Worm (Caenorhabditis elegans) whole organism, L1 larva: ENCODE results near the gene lips-3.
A peak's percentile ranks its signal among the peaks of the same experiment; 100 is the strongest.

ENCODE experiments used
- C16A3.4 ChIP-seq: fragments of 150-350 bp; optimal IDR thresholded peaks from 2 replicates; lab custom pipeline; 2014; ENCODE audit warnings: missing biosample characterization, missing genetic modification characterization
- F16B12.6 ChIP-seq: fragments of 150-350 bp; optimal IDR thresholded peaks from 2 replicates; lab custom pipeline; 2014; ENCODE audit warnings: missing biosample characterization, missing genetic modification characterization
- aha-1 ChIP-seq: fragments of 150-350 bp; optimal IDR thresholded peaks from 2 replicates; lab custom pipeline; 2014; ENCODE audit warnings: missing biosample characterization, missing genetic modification characterization
- alr-1 ChIP-seq: fragments of 200-800 bp; sonication (Bioruptor generic); optimal IDR thresholded peaks from 2 replicates; lab custom pipeline; 2018; ENCODE audit warnings: borderline replicate concordance, mild to moderate bottlenecking, missing genetic modification characterization, missing compliant biosample characterization
- aly-2 ChIP-seq: fragments of 150-350 bp; optimal IDR thresholded peaks from 2 replicates; lab custom pipeline; 2014; ENCODE audit warnings: missing biosample characterization, missing genetic modification characterization
- ama-1 ChIP-seq: fragments of 150-350 bp; optimal IDR thresholded peaks from 2 replicates; lab custom pipeline; 2014
- blmp-1 ChIP-seq: fragments of 150-350 bp; optimal IDR thresholded peaks from 2 replicates; lab custom pipeline; 2014; ENCODE audit warnings: missing biosample characterization, missing genetic modification characterization
- ceh-63 ChIP-seq: fragments of 200-800 bp; sonication (Bioruptor generic); optimal IDR thresholded peaks from 2 replicates; lab custom pipeline; 2018; ENCODE audit warnings: mild to moderate bottlenecking, missing genetic modification characterization, missing compliant biosample characterization
- ceh-8 ChIP-seq: fragments of 200-800 bp; sonication (Bioruptor generic); optimal IDR thresholded peaks from 2 replicates; lab custom pipeline; 2018; ENCODE audit warnings: mild to moderate bottlenecking, missing genetic modification characterization, moderate library complexity, missing compliant biosample characterization
- ceh-88 ChIP-seq: fragments of 200-800 bp; sonication (Bioruptor generic); IDR thresholded peaks from 2 replicates; pipeline ENCODE4 v1.3.6; 2022; ENCODE audit warnings: missing genetic modification characterization, missing compliant biosample characterization
- ceh-90 ChIP-seq: sonication (generic microtip); optimal IDR thresholded peaks from 2 replicates; lab custom pipeline; 2016; ENCODE audit warnings: missing genetic modification characterization, missing compliant biosample characterization
- ces-1 ChIP-seq: fragments of 150-350 bp; optimal IDR thresholded peaks from 2 replicates; lab custom pipeline; 2014; ENCODE audit warnings: missing biosample characterization, missing genetic modification reagents, missing genetic modification characterization
- dsc-1 ChIP-seq: sonication (generic microtip); optimal IDR thresholded peaks from 2 replicates; lab custom pipeline; 2016; ENCODE audit warnings: mild to moderate bottlenecking, missing genetic modification characterization, missing compliant biosample characterization
- efl-1 ChIP-seq, 4 experiments: fragments of 150-350 bp; optimal IDR thresholded peaks in 3 of 4; peaks in 1 of 4; 1 replicate in 1 of 4; 2 replicates in 3 of 4; lab custom pipeline; 2014; ENCODE audit warnings: missing biosample characterization in 2 of 4, missing genetic modification characterization in 2 of 4, missing genetic modification reagents in 2 of 4
- efl-3 ChIP-seq: fragments of 200-800 bp; sonication (Bioruptor generic); optimal IDR thresholded peaks from 2 replicates; lab custom pipeline; 2018; ENCODE audit warnings: mild to moderate bottlenecking, missing genetic modification characterization, missing compliant biosample characterization
- elt-3 ChIP-seq, 6 experiments: fragments of 150-350 bp in 1 of 6; sonication (generic microtip); optimal IDR thresholded peaks; 2 replicates each; lab custom pipeline; 2017 to 2018; ENCODE audit warnings: missing biosample characterization in 6 of 6, missing genetic modification characterization in 6 of 6, inconsistent platforms in 1 of 6
- fkh-4 ChIP-seq: sonication (generic microtip); optimal IDR thresholded peaks from 2 replicates; lab custom pipeline; 2016; ENCODE audit warnings: missing compliant biosample characterization, missing genetic modification characterization, borderline replicate concordance
- fkh-8 ChIP-seq: sonication (generic microtip); optimal IDR thresholded peaks from 2 replicates; lab custom pipeline; 2016; ENCODE audit warnings: mild to moderate bottlenecking, missing genetic modification characterization, missing compliant biosample characterization
- fos-1 ChIP-seq: fragments of 150-350 bp; optimal IDR thresholded peaks from 2 replicates; lab custom pipeline; 2014; ENCODE audit warnings: missing biosample characterization, missing genetic modification characterization
- hlh-4 ChIP-seq: sonication (generic microtip); optimal IDR thresholded peaks from 2 replicates; lab custom pipeline; 2016; ENCODE audit warnings: mild to moderate bottlenecking, missing genetic modification characterization, missing compliant biosample characterization
- irx-1 ChIP-seq: sonication (generic microtip); optimal IDR thresholded peaks from 2 replicates; lab custom pipeline; 2016; ENCODE audit warnings: missing genetic modification characterization, missing compliant biosample characterization
- lin-13 ChIP-seq: fragments of 150-350 bp; optimal IDR thresholded peaks from 2 replicates; lab custom pipeline; 2014; ENCODE audit warnings: missing biosample characterization, missing genetic modification reagents, missing genetic modification characterization
- lin-14 ChIP-seq: fragments of 200-800 bp; sonication (Bioruptor generic); optimal IDR thresholded peaks from 2 replicates; lab custom pipeline; 2018; ENCODE audit warnings: mild to moderate bottlenecking, missing genetic modification characterization, moderate library complexity, missing compliant biosample characterization
- lin-35 ChIP-seq, 2 experiments: fragments of 150-350 bp; optimal IDR thresholded peaks; 2 replicates each; lab custom pipeline; 2014; ENCODE audit warnings: missing biosample characterization in 2 of 2, missing genetic modification characterization in 2 of 2, missing genetic modification reagents in 2 of 2
- lin-39 ChIP-seq: fragments of 150-350 bp; optimal IDR thresholded peaks from 2 replicates; lab custom pipeline; 2014; ENCODE audit warnings: missing biosample characterization, missing genetic modification reagents, missing genetic modification characterization
- lsy-2 ChIP-seq, 2 experiments: fragments of 150-350 bp; optimal IDR thresholded peaks; 2 replicates each; lab custom pipeline; 2014; ENCODE audit warnings: missing biosample characterization in 2 of 2, missing genetic modification characterization in 2 of 2
- mdl-1 ChIP-seq, 2 experiments: fragments of 150-350 bp; optimal IDR thresholded peaks; 2 replicates each; lab custom pipeline; 2014 to 2017; ENCODE audit warnings: missing biosample characterization in 2 of 2, missing genetic modification characterization in 2 of 2, inconsistent platforms in 1 of 2
- nhr-19 ChIP-seq: fragments of 200-800 bp; sonication (Bioruptor generic); conservative IDR thresholded peaks from 2 replicates; pipeline ENCODE4 v1.3.6; 2022; ENCODE audit warnings: missing genetic modification characterization, missing compliant biosample characterization
- nhr-28 ChIP-seq: fragments of 150-350 bp; optimal IDR thresholded peaks from 2 replicates; lab custom pipeline; 2014; ENCODE audit warnings: missing biosample characterization, missing genetic modification characterization
- nhr-47 ChIP-seq: sonication (generic microtip); optimal IDR thresholded peaks from 2 replicates; lab custom pipeline; 2016; ENCODE audit warnings: mild to moderate bottlenecking, missing genetic modification characterization, moderate library complexity, missing compliant biosample characterization
- nhr-84 ChIP-seq: sonication (generic microtip); optimal IDR thresholded peaks from 2 replicates; lab custom pipeline; 2017; ENCODE audit warnings: missing biosample characterization, missing genetic modification characterization
- pag-3 ChIP-seq: sonication (generic microtip); optimal IDR thresholded peaks from 2 replicates; lab custom pipeline; 2017; ENCODE audit warnings: missing genetic modification characterization, mild to moderate bottlenecking, missing compliant biosample characterization, antibody characterized with exemption, borderline replicate concordance; ENCODE audit not compliant: insufficient read depth
- rnt-1 ChIP-seq: sonication (generic microtip); optimal IDR thresholded peaks from 2 replicates; lab custom pipeline; 2016; ENCODE audit warnings: mild to moderate bottlenecking, missing genetic modification characterization, moderate library complexity, missing compliant biosample characterization
- snpc-4 ChIP-seq: fragments of 150-350 bp; optimal IDR thresholded peaks from 2 replicates; lab custom pipeline; 2014; ENCODE audit warnings: missing biosample characterization, missing genetic modification characterization
- snu-23 ChIP-seq: sonication (generic microtip); optimal IDR thresholded peaks from 2 replicates; lab custom pipeline; 2016; ENCODE audit warnings: missing genetic modification characterization, missing compliant biosample characterization
- sox-4 ChIP-seq: sonication (generic microtip); optimal IDR thresholded peaks from 2 replicates; lab custom pipeline; 2016; ENCODE audit warnings: missing genetic modification characterization, missing compliant biosample characterization
- sptf-1 ChIP-seq: fragments of 150-350 bp; optimal IDR thresholded peaks from 2 replicates; lab custom pipeline; 2014; ENCODE audit warnings: missing biosample characterization, missing genetic modification characterization
- sup-37 ChIP-seq: fragments of 200-800 bp; sonication (Bioruptor generic); optimal IDR thresholded peaks from 2 replicates; lab custom pipeline; 2018; ENCODE audit warnings: mild to moderate bottlenecking, missing genetic modification characterization, missing compliant biosample characterization
- tbx-2 ChIP-seq: sonication (generic microtip); optimal IDR thresholded peaks from 2 replicates; lab custom pipeline; 2016; ENCODE audit warnings: missing genetic modification characterization, missing compliant biosample characterization
- unc-62 ChIP-seq: fragments of 150-350 bp; optimal IDR thresholded peaks from 2 replicates; lab custom pipeline; 2014; ENCODE audit warnings: missing biosample characterization, missing genetic modification reagents, missing genetic modification characterization
- ztf-11 ChIP-seq, 2 experiments: sonication (generic microtip); optimal IDR thresholded peaks; 2 replicates each; lab custom pipeline; 2016 to 2017; ENCODE audit warnings: missing genetic modification characterization in 2 of 2, missing biosample characterization in 1 of 2, missing compliant biosample characterization in 1 of 2

The lips-3 gene

DNA sequence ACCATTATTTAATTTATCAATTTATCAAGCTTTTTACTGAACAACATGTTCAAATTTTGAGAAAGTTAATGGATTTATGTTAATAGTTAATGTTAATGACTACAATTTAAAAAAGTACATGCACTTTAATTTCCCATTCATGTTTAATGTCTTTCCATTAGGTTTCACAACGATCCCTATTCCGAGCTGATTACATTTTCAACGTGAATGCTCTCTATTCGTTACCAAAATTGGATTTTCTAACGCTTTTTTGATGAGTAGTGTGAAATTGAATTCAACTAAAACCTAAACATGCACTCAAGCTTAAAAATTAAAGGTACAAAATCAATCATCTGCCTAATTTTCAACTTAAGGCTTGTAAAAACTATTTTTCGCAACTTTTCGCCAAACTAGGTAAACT, 41.1 kb downstream of the lips-3 start:
- TF ChIP-seq lin-14 (peak; percentile 47), ceh-88 (GFP tag; lab: Robert Waterston, UW) (no peak), nhr-84 (tag; lab: Kevin White, UChicago) (no peak), tbx-2 (tag; lab: Kevin White, UChicago) (no peak), sox-4 (tag; lab: Kevin White, UChicago) (no peak), ces-1 (peak; percentile 40)

DNA sequence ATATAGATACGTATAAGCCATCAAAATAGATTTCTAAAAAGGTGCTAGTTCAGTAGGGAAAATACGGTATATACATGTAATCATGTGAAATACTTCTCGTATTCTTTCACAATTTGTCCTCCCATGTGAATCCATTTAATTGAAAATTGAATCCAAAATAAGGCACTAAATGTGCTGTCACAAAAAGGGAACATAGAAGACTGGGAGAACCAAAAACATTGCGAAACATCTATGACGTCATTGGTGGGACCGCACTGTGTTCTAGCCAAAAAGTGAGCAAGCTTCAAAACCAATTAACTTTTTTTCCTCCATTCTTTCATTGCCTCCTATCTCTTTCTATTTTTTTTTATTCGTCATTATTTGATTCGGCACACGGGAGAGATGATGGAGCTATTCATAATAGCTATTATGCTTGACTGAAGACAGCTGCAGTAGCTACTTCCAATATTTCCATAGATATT, 42.1 kb downstream of the lips-3 start, which contains the start of gene cdka-1:
cdka-1 (plus strand) TSS at position 411 of the 461 bp plus-strand sequence.
- TF ChIP-seq lin-14, result peak; percentile 65
- peak in 1 of 2 experiments; percentile 11 for TF ChIP-seq lsy-2 (tag; optimal IDR thresholded peaks at IDR 0.05; lab: Kevin White, UChicago)
- no peak for TF ChIP-seq snu-23

DNA sequence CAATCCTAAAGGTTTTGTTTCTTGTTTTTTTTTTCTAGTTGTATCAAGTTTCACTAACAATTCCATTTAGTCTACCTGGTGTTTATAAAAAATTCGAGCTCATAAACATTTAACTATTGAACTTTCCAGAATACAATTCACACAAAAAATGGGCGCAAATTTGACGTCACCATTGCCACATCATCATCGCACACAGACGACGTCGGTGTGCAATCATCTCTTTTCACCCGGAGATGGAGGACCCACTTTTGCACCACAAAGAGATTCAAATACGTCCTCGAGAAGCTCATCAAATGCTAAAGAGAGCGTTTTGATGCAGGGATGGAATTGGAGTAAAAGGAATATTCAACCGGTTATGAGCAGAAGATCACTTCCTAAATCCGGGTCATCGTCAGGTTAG, 43.1 kb downstream of the lips-3 start:
- TF ChIP-seq sox-4 (tag; lab: Kevin White, UChicago), result no peak
- no peak for TF ChIP-seq aly-2 (tag; lab: Kevin White, UChicago)
- TF ChIP-seq lin-35 (GFP tag; optimal IDR thresholded peaks at IDR 0.05; lab: Kevin White, UChicago), result no peak
- no peak for TF ChIP-seq unc-62 (GFP tag; lab: Kevin White, UChicago)
- TF ChIP-seq mdl-1 (tag; optimal IDR thresholded peaks at IDR 0.05; lab: Kevin White, UChicago), result no peak
- no peak for TF ChIP-seq snpc-4 (tag; lab: Kevin White, UChicago)
- TF ChIP-seq elt-3 (tag; optimal IDR thresholded peaks at IDR 0.05; lab: Kevin White, UChicago), result no peak
- no peak for TF ChIP-seq C16A3.4 (tag; lab: Kevin White, UChicago)
- no peak for TF ChIP-seq dsc-1
- no peak for TF ChIP-seq efl-1 (optimal IDR thresholded peaks at IDR 0.05; lab: Kevin White, UChicago)
- no peak for TF ChIP-seq efl-1 (GFP tag; optimal IDR thresholded peaks at IDR 0.05 in 1 of 2; lab: Kevin White, UChicago)
- no peak for TF ChIP-seq F16B12.6 (tag; lab: Kevin White, UChicago)
- TF ChIP-seq snu-23, result no peak
- TF ChIP-seq fkh-4 (tag; lab: Kevin White, UChicago), result no peak
- TF ChIP-seq lin-13 (GFP tag; lab: Kevin White, UChicago), result no peak
- no peak for TF ChIP-seq nhr-47 (tag; lab: Kevin White, UChicago)
- no peak for TF ChIP-seq lin-39

DNA sequence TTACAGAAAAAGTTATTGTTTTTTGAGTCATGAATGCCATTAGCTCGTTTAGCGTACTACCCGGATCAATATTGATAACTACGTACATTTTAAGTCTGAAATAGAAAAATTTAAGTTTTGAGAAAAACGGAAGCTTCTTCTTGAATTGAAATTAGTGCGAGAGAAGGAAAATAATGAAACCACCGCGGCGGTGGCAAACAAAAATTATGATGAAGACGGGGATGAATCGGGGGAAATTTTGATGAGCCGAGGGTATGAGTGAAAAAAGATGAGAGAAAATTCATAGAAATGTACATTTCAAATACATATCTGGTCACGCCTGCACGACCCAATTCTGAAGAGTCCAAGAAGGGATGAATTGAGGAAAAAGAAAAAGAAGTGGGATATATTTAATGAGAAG, 48.9 kb downstream of the lips-3 start, which contains the start of gene T23F11.4:
T23F11.4 (minus strand) TSS at position 101 of the 400 bp plus-strand sequence.
- no peak for TF ChIP-seq lin-14
- TF ChIP-seq sptf-1, result no peak
- TF ChIP-seq fos-1 (tag; lab: Kevin White, UChicago), result no peak
- TF ChIP-seq efl-3 (GFP tag; lab: Kevin White, UChicago), result no peak
- TF ChIP-seq ceh-90 (tag; lab: Kevin White, UChicago), result no peak
- TF ChIP-seq nhr-19, result no peak
- TF ChIP-seq lin-13 (GFP tag; lab: Kevin White, UChicago), result no peak
- no peak for TF ChIP-seq rnt-1 (tag; lab: Kevin White, UChicago)
- no peak for TF ChIP-seq pag-3
- TF ChIP-seq efl-1 (optimal IDR thresholded peaks at IDR 0.05; lab: Kevin White, UChicago), result no peak
- TF ChIP-seq efl-1 (GFP tag; optimal IDR thresholded peaks at IDR 0.05 in 1 of 2; lab: Kevin White, UChicago), result no peak
- TF ChIP-seq nhr-47 (tag; lab: Kevin White, UChicago), result no peak
- no peak for TF ChIP-seq sox-4 (tag; lab: Kevin White, UChicago)
- no peak for TF ChIP-seq aha-1 (tag; lab: Kevin White, UChicago)
- no peak for TF ChIP-seq nhr-28 (tag; lab: Kevin White, UChicago)
- TF ChIP-seq blmp-1 (tag; lab: Kevin White, UChicago), result no peak
- TF ChIP-seq, all 84 proteins: peak for 0

DNA sequence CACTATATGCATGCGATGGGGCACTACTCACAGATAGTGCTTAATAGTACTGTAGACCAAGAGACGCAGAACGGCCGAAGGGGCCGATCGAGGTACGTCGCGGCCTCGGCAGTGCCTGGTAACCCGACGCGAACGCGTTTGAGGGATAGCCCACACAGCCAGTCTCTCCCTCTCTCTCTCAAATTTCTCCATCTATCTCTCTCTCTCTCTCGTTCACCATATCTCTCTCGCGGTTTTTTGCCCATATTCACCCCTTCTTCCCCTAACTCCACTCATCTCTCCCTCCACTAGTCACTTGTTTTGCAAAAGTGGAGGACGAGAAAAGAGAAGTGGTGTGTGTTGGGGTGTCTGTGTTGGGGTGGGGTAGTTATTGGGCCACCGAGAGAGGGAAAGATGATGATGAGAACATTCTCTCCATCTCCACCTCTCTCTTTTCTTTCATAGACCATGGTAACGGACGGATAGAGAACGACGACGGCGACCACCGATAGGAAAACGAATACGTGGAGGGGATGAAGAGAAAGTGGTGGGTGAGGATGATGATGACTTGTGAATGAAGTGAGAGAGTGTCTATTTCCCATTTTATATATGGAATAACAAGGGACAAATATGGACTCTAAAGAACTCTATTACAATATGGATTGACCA, 50.5 kb downstream of the lips-3 start:
- TF ChIP-seq pag-3 (no peak), blmp-1 (tag; lab: Kevin White, UChicago) (peak; percentile 87), ceh-63 (GFP tag; lab: Kevin White, UChicago) (no peak), irx-1 (tag; lab: Kevin White, UChicago) (no peak), ama-1 (lab: Kevin White, UChicago) (no peak), rnt-1 (tag; lab: Kevin White, UChicago) (peak; percentile 29), fkh-8 (tag; lab: Kevin White, UChicago) (peak; percentile 43), ceh-88 (GFP tag; lab: Robert Waterston, UW) (no peak), aha-1 (tag; lab: Kevin White, UChicago) (no peak), ztf-11 (tag; optimal IDR thresholded peaks at IDR 0.05; lab: Kevin White, UChicago) (peak in 1 of 2 experiments; percentile 25), fkh-4 (tag; lab: Kevin White, UChicago) (no peak), nhr-19 (peak; percentile 33; the same call in 1 of the 2 replicates), nhr-28 (tag; lab: Kevin White, UChicago) (no peak), nhr-47 (tag; lab: Kevin White, UChicago) (peak; percentile 51), F16B12.6 (tag; lab: Kevin White, UChicago) (peak; percentile 8), alr-1 (tag; lab: Kevin White, UChicago) (no peak), nhr-84 (tag; lab: Kevin White, UChicago) (no peak), sup-37 (no peak), hlh-4 (tag; lab: Kevin White, UChicago) (no peak), ceh-8 (GFP tag; lab: Kevin White, UChicago) (no peak)
